Worm (Caenorhabditis elegans) whole organism, L4 larva: ENCODE measurements around the gene ifta-2.

Experiments used
- F10B5.3 ChIP-seq: sonication (generic microtip); optimal IDR thresholded peaks from 2 replicates; lab custom pipeline; 2016; ENCODE audit warnings: mild to moderate bottlenecking, missing genetic modification characterization, missing compliant biosample characterization
- F26F4.8 ChIP-seq: fragments of 200-800 bp; sonication (Bioruptor generic); conservative IDR thresholded peaks from 2 replicates; pipeline ENCODE4 v1.3.6; 2022; ENCODE audit warnings: missing genetic modification characterization, missing compliant biosample characterization
- F37D6.2 ChIP-seq: sonication (generic microtip); optimal IDR thresholded peaks from 2 replicates; lab custom pipeline; 2016; ENCODE audit warnings: mild to moderate bottlenecking, missing genetic modification characterization, missing compliant biosample characterization
- F49E8.2 ChIP-seq: sonication (generic microtip); optimal IDR thresholded peaks from 2 replicates; lab custom pipeline; 2016; ENCODE audit warnings: missing compliant biosample characterization, mild to moderate bottlenecking, missing genetic modification characterization, borderline replicate concordance
- Y5F2A.4 ChIP-seq: fragments of 200-800 bp; sonication (Bioruptor generic); optimal IDR thresholded peaks from 2 replicates; lab custom pipeline; 2018; ENCODE audit warnings: mild to moderate bottlenecking, missing genetic modification characterization, missing compliant biosample characterization
- aha-1 ChIP-seq: fragments of 150-350 bp; peaks from one replicate; lab custom pipeline; 2014; ENCODE audit warnings: missing biosample characterization, missing genetic modification characterization
- ceh-20 ChIP-seq: fragments of 200-800 bp; sonication (Bioruptor generic); IDR thresholded peaks from 2 replicates; pipeline ENCODE4 v1.3.6; 2022; ENCODE audit warnings: missing genetic modification reagents, missing genetic modification characterization, missing compliant biosample characterization
- ceh-32 ChIP-seq: sonication (generic microtip); optimal IDR thresholded peaks from 2 replicates; lab custom pipeline; 2016; ENCODE audit warnings: mild to moderate bottlenecking, missing genetic modification characterization, missing compliant biosample characterization; ENCODE audit not compliant: poor library complexity
- ceh-62 ChIP-seq: sonication (generic microtip); optimal IDR thresholded peaks from 2 replicates; lab custom pipeline; 2017; ENCODE audit warnings: missing biosample characterization, missing genetic modification characterization
- ceh-82 ChIP-seq: sonication (generic microtip); optimal IDR thresholded peaks from 2 replicates; lab custom pipeline; 2017; ENCODE audit warnings: missing biosample characterization, missing genetic modification characterization
- daf-16 ChIP-seq, 3 experiments: sonication (generic microtip); optimal IDR thresholded peaks; 2 replicates each; lab custom pipeline; 2016 to 2017; ENCODE audit warnings: missing genetic modification characterization in 3 of 3, missing genetic modification reagents in 3 of 3, mild to moderate bottlenecking in 2 of 3, missing compliant biosample characterization in 2 of 3, missing biosample characterization in 1 of 3, moderate library complexity in 1 of 3
- daf-19 ChIP-seq: fragments of 200-800 bp; sonication (Bioruptor generic); conservative IDR thresholded peaks from 2 replicates; pipeline ENCODE4 v1.3.6; 2022; ENCODE audit warnings: missing genetic modification characterization, missing compliant biosample characterization
- dmd-9 ChIP-seq: fragments of 200-800 bp; sonication (Bioruptor generic); IDR thresholded peaks from 2 replicates; pipeline ENCODE4 v1.3.6; 2022; ENCODE audit warnings: missing genetic modification reagents, missing genetic modification characterization, missing compliant biosample characterization
- dve-1 ChIP-seq: sonication (generic microtip); optimal IDR thresholded peaks from 2 replicates; lab custom pipeline; 2017; ENCODE audit warnings: antibody characterized with exemption, mild to moderate bottlenecking, missing genetic modification characterization, missing compliant biosample characterization; ENCODE audit not compliant: insufficient read depth
- egl-27 ChIP-seq: sonication (generic microtip); optimal IDR thresholded peaks from 3 replicates; lab custom pipeline; 2017; ENCODE audit warnings: missing biosample characterization, missing genetic modification reagents, missing genetic modification characterization
- fos-1 ChIP-seq: fragments of 150-350 bp; optimal IDR thresholded peaks from 2 replicates; lab custom pipeline; 2014; ENCODE audit warnings: missing biosample characterization, missing genetic modification characterization
- hlh-11 ChIP-seq: fragments of 200-800 bp; sonication (Bioruptor generic); optimal IDR thresholded peaks from 2 replicates; lab custom pipeline; 2018; ENCODE audit warnings: mild to moderate bottlenecking, missing genetic modification characterization, missing compliant biosample characterization
- hmg-1.1 ChIP-seq: fragments of 200-800 bp; sonication (Bioruptor generic); IDR thresholded peaks from 2 replicates; pipeline ENCODE4 v1.3.6; 2022; ENCODE audit warnings: missing genetic modification reagents, missing genetic modification characterization, missing compliant biosample characterization
- lin-13 ChIP-seq: fragments of 150-350 bp; optimal IDR thresholded peaks from 2 replicates; lab custom pipeline; 2014; ENCODE audit warnings: missing biosample characterization, missing genetic modification reagents, missing genetic modification characterization
- madf-5 ChIP-seq, 2 experiments: fragments of 200-800 bp; sonication (Bioruptor generic); IDR thresholded peaks; 2 replicates each; pipeline ENCODE4 v1.3.6; 2022; ENCODE audit warnings: missing compliant biosample characterization in 2 of 2, missing genetic modification characterization in 2 of 2
- mdl-1 ChIP-seq, 2 experiments: fragments of 150-350 bp in 1 of 2; sonication (generic microtip) in 1 of 2; optimal IDR thresholded peaks; 2 replicates each; lab custom pipeline; 2014 to 2017; ENCODE audit warnings: missing biosample characterization in 2 of 2, missing genetic modification characterization in 2 of 2
- mdt-29 ChIP-seq: fragments of 200-800 bp; sonication (Bioruptor generic); IDR thresholded peaks from 2 replicates; pipeline ENCODE4 v1.3.6; 2022; ENCODE audit warnings: missing genetic modification reagents, missing genetic modification characterization, missing compliant biosample characterization
- mes-2 ChIP-seq: sonication (generic microtip); optimal IDR thresholded peaks from 2 replicates; lab custom pipeline; 2016; ENCODE audit warnings: missing genotype, mild to moderate bottlenecking, missing genetic modification characterization, missing compliant biosample characterization; ENCODE audit not compliant: poor library complexity, severe bottlenecking
- mxl-2 ChIP-seq: fragments of 200-800 bp; sonication (Bioruptor generic); conservative IDR thresholded peaks from 2 replicates; pipeline ENCODE4 v1.3.6; 2022; ENCODE audit warnings: missing genetic modification reagents, missing genetic modification characterization, missing compliant biosample characterization
- nhr-102 ChIP-seq: sonication (generic microtip); optimal IDR thresholded peaks from 2 replicates; lab custom pipeline; 2016; ENCODE audit warnings: mild to moderate bottlenecking, missing genetic modification characterization, moderate library complexity, missing compliant biosample characterization
- nhr-28 ChIP-seq: fragments of 150-350 bp; optimal IDR thresholded peaks from 2 replicates; lab custom pipeline; 2014; ENCODE audit warnings: missing biosample characterization, missing genetic modification characterization
- nhr-42 ChIP-seq: fragments of 200-800 bp; sonication (Bioruptor generic); IDR thresholded peaks from 2 replicates; pipeline ENCODE4 v1.3.6; 2022; ENCODE audit warnings: missing genetic modification characterization, missing compliant biosample characterization
- nhr-77 ChIP-seq: fragments of 150-350 bp; optimal IDR thresholded peaks from 2 replicates; lab custom pipeline; 2014; ENCODE audit warnings: missing biosample characterization, missing genetic modification characterization
- php-3 ChIP-seq: fragments of 200-800 bp; sonication (Bioruptor generic); IDR thresholded peaks from 2 replicates; pipeline ENCODE4 v1.3.6; 2022; ENCODE audit warnings: missing genetic modification reagents, missing genetic modification characterization, missing compliant biosample characterization
- saeg-2 ChIP-seq: fragments of 200-800 bp; sonication (Bioruptor generic); IDR thresholded peaks from 2 replicates; pipeline ENCODE4 v1.3.6; 2022; ENCODE audit warnings: missing genetic modification reagents, missing genetic modification characterization, missing compliant biosample characterization
- snpc-4 ChIP-seq: fragments of 150-350 bp; optimal IDR thresholded peaks from 2 replicates; lab custom pipeline; 2014; ENCODE audit warnings: missing biosample characterization, missing genetic modification characterization
- spr-3 ChIP-seq: fragments of 200-800 bp; sonication (Bioruptor generic); optimal IDR thresholded peaks from 2 replicates; lab custom pipeline; 2018; ENCODE audit warnings: mild to moderate bottlenecking, missing genetic modification characterization, missing compliant biosample characterization
- unc-62 ChIP-seq, 3 experiments: fragments of 150-350 bp in 1 of 3; sonication (generic microtip); optimal IDR thresholded peaks in 2 of 3; peaks in 1 of 3; 1 replicate in 1 of 3; 2 replicates in 2 of 3; lab custom pipeline; 2014 to 2017; ENCODE audit warnings: missing biosample characterization in 3 of 3, missing genetic modification characterization in 3 of 3, missing genetic modification reagents in 3 of 3, missing genotype in 1 of 3
- zag-1 ChIP-seq: fragments of 150-350 bp; optimal IDR thresholded peaks from 2 replicates; lab custom pipeline; 2014; ENCODE audit warnings: missing biosample characterization, missing genetic modification characterization
- zfp-2 ChIP-seq: sonication (generic microtip); optimal IDR thresholded peaks from 2 replicates; lab custom pipeline; 2016; ENCODE audit warnings: mild to moderate bottlenecking, missing genetic modification characterization, missing compliant biosample characterization
- ztf-7 ChIP-seq: fragments of 150-350 bp; optimal IDR thresholded peaks from 2 replicates; lab custom pipeline; 2014; ENCODE audit warnings: missing biosample characterization, missing genetic modification characterization

The ifta-2 gene

ce11 chrIV:17263714-17264113, 38.1 kb downstream of the ifta-2 start (continued):
- TF ChIP-seq hlh-11 (tag; lab: Kevin White, UChicago) (peak; percentile 92), F10B5.3 (no peak), nhr-102 (peak; percentile 27), ceh-32 (tag; lab: Kevin White, UChicago) (no peak), nhr-28 (tag; lab: Kevin White, UChicago) (peak; percentile 92), ztf-7 (tag; lab: Kevin White, UChicago) (peak; percentile 26), mes-2 (tag; lab: Kevin White, UChicago) (peak; percentile 24), nhr-77 (tag; lab: Kevin White, UChicago) (peak; percentile 88), daf-16 (GFP tag; optimal IDR thresholded peaks at IDR 0.05; lab: Kevin White, UChicago) (peak in 1 of 2 experiments; percentile 54), daf-16 (tag; optimal IDR thresholded peaks at IDR 0.05; lab: Kevin White, UChicago) (peak; percentile 96)
- TF ChIP-seq, all 104 proteins: peak for 26

ce11 chrIV:17262385-17262784, 39.4 kb downstream of the ifta-2 start, which contains the start of gene ZK550.6:
Gene ZK550.6, minus strand, starts transcription at chrIV:17262485.
- TF ChIP-seq F37D6.2 (tag; lab: Kevin White, UChicago) (no peak), mdl-1 (tag; optimal IDR thresholded peaks at IDR 0.05; lab: Kevin White, UChicago) (no peak), egl-27 (tag; lab: Kevin White, UChicago) (no peak), F49E8.2 (tag; lab: Kevin White, UChicago) (no peak), zfp-2 (tag; lab: Kevin White, UChicago) (no peak), spr-3 (no peak), aha-1 (tag; lab: Kevin White, UChicago) (peak; percentile 17), dmd-9 (no peak), hmg-1.1 (GFP tag; lab: Robert Waterston, UW) (no peak), unc-62 (GFP tag; optimal IDR thresholded peaks at IDR 0.05 in 1 of 2; lab: Kevin White, UChicago) (peak in 1 of 2 experiments; percentile 18), unc-62 (tag; optimal IDR thresholded peaks at IDR 0.05; lab: Kevin White, UChicago) (no peak), nhr-42 (no peak), nhr-28 (tag; lab: Kevin White, UChicago) (no peak), saeg-2 (GFP tag; lab: Robert Waterston, UW) (no peak), php-3 (GFP tag; lab: Robert Waterston, UW) (no peak), mdt-29 (GFP tag; lab: Robert Waterston, UW) (no peak), ceh-62 (no peak)

- TF ChIP-seq zag-1 (tag; lab: Kevin White, UChicago) (no peak), ceh-82 (tag; lab: Kevin White, UChicago) (no peak), fos-1 (no peak), dve-1 (tag; lab: Kevin White, UChicago) (no peak), ceh-62 (no peak), F26F4.8 (GFP tag; lab: Robert Waterston, UW) (no peak), hmg-1.1 (GFP tag; lab: Robert Waterston, UW) (no peak), daf-19 (GFP tag; lab: Robert Waterston, UW) (no peak), Y5F2A.4 (GFP tag; lab: Kevin White, UChicago) (no peak), snpc-4 (no peak), mxl-2 (GFP tag; lab: Robert Waterston, UW) (no peak), ceh-20 (GFP tag; lab: Robert Waterston, UW) (no peak), lin-13 (GFP tag; lab: Kevin White, UChicago) (no peak), madf-5 (GFP tag; IDR thresholded peaks at IDR 0.05; lab: Robert Waterston, UW) (no peak)
Measured at ce11 chrIV:17259310-17259709, 42.5 kb downstream of the ifta-2 start, which contains the start of gene phyh-1. Gene phyh-1, minus strand, starts transcription at chrIV:17259410.
